ENCODE assay signal across 5 fruit fly cellular contexts in the genomic region with DNA sequence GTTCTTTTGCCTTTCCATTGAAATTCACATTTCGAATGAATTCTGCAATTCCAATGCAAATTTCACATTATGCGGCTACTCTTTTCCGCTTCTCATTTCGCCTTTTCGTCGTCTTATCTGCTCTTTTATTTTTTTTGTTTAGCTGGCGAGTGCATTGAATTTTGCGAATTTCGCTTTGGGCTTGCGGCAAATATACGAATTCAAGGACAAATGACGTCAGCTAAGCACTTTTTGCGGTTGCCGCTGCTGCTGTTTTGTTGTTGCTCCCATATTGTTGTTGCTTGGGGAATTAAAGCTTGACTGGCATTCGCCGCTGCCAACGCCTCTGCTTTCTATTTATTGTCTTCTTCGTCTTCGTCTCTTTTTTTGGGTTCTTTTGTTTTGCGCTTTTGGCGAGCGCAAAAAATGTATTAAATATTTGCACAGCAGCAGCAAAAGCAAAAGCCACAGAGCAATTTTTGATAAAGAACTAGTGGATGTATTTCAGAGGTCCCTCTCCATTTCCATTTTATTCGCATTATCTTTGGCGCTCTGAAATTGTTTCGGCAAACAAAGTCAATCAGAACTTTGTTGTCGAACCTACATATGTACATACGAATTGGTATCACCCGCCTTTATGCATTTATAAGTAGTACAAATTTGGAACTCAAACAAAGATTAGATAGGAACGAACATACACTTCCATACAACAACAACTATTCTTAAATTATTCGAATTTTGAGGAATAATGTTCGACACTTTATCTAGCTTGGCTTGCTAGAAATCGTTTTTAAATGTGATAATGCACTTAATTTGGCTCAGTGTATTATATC.
TF ChIP-seq lines count a peak whose summit lies in the region.

No protein-coding gene starts in this region.

- TF ChIP-seq CTCF in whole organism, embryonic (GFP tag; optimal IDR thresholded peaks at IDR 0.05; lab: Kevin White, UChicago): no peak

TF ChIP-seq in whole organism, adult, 20 proteins besides CTCF, POLR2A, EP300 and RAD21:
- TF ChIP-seq ovo (GFP tag; optimal IDR thresholded peaks at IDR 0.05; lab: Kevin White, UChicago): no peak
- TF ChIP-seq tj (GFP tag; optimal IDR thresholded peaks at IDR 0.05; lab: Kevin White, UChicago): peak; percentile 80
- TF ChIP-seq CG11617 (GFP tag; optimal IDR thresholded peaks at IDR 0.05; lab: Kevin White, UChicago): peak; percentile 28
- TF ChIP-seq CG7101 (tag; optimal IDR thresholded peaks at IDR 0.05; lab: Kevin White, UChicago): peak; percentile 50
- peak; percentile 40 for TF ChIP-seq CG33017 (tag; optimal IDR thresholded peaks at IDR 0.05; lab: Kevin White, UChicago)
- TF ChIP-seq CG7045 (GFP tag; optimal IDR thresholded peaks at IDR 0.05; lab: Kevin White, UChicago): no peak

TF ChIP-seq in whole organism, embryonic, 481 proteins besides CTCF, POLR2A, EP300 and RAD21 (continues in another document):
- peak; percentile 10 for TF ChIP-seq CG2678 (tag; optimal IDR thresholded peaks at IDR 0.05; lab: Kevin White, UChicago)
- TF ChIP-seq CG10431 (GFP tag; optimal IDR thresholded peaks at IDR 0.05; lab: Kevin White, UChicago): peak; percentile 40
- TF ChIP-seq exex (tag; optimal IDR thresholded peaks at IDR 0.05; lab: Kevin White, UChicago): peak; percentile 76
- peak; percentile 44 for TF ChIP-seq lbe (GFP tag; optimal IDR thresholded peaks at IDR 0.05; lab: Kevin White, UChicago)
- 0 out of 2 replicates have a peak, but pooled peaks have one; percentile 2 for TF ChIP-seq E2f1 (GFP tag; IDR thresholded peaks at IDR 0.05; lab: Robert Waterston, UW)
- TF ChIP-seq gem (tag; optimal IDR thresholded peaks at IDR 0.05; lab: Kevin White, UChicago): peak; percentile 13
- TF ChIP-seq Asciz (GFP tag; optimal IDR thresholded peaks at IDR 0.05; lab: Kevin White, UChicago): peak; percentile 34
- TF ChIP-seq stc (GFP tag; IDR thresholded peaks at IDR 0.05; lab: Robert Waterston, UW): peak; percentile 13; the same call in 1 of the 2 replicates
- peak; percentile 6 for TF ChIP-seq az2 (GFP tag; optimal IDR thresholded peaks at IDR 0.05; lab: Kevin White, UChicago)
- peak; percentile 34 for TF ChIP-seq PHDP (tag; optimal IDR thresholded peaks at IDR 0.05; lab: Kevin White, UChicago)
- TF ChIP-seq dimm (GFP tag; IDR thresholded peaks at IDR 0.05; lab: Robert Waterston, UW): no peak
- TF ChIP-seq CG6813 (GFP tag; optimal IDR thresholded peaks at IDR 0.05; lab: Kevin White, UChicago): peak; percentile 12
- TF ChIP-seq CG1603 (tag; optimal IDR thresholded peaks at IDR 0.05; lab: Kevin White, UChicago): peak; percentile 39
- TF ChIP-seq CG17328 (GFP tag; IDR thresholded peaks at IDR 0.05; lab: Robert Waterston, UW): peak; percentile 17; the same call in 1 of the 2 replicates
- TF ChIP-seq CG7745 (tag; optimal IDR thresholded peaks at IDR 0.05; lab: Kevin White, UChicago): peak; percentile 50
- peak; percentile 13 for TF ChIP-seq CG17385 (GFP tag; optimal IDR thresholded peaks at IDR 0.05; lab: Kevin White, UChicago)
- TF ChIP-seq CG14441 (GFP tag; IDR thresholded peaks at IDR 0.05; lab: Robert Waterston, UW): no peak

TF ChIP-seq in whole organism, prepupa, 60 proteins besides CTCF, POLR2A, EP300 and RAD21 (continues in another document):
- peak; percentile 6 to 85 for TF ChIP-seq salr (GFP tag; optimal IDR thresholded peaks at IDR 0.05; lab: Kevin White, UChicago)
- TF ChIP-seq svp (GFP tag; lab: Kevin White, UChicago): peak; percentile 93
- TF ChIP-seq cyc (GFP tag; optimal IDR thresholded peaks at IDR 0.05; lab: Kevin White, UChicago): no peak
- peak; percentile 52 for TF ChIP-seq lz (GFP tag; optimal IDR thresholded peaks at IDR 0.05; lab: Kevin White, UChicago)
- TF ChIP-seq CG10669 (GFP tag; optimal IDR thresholded peaks at IDR 0.05; lab: Kevin White, UChicago): no peak
- peak; percentile 69 for TF ChIP-seq net (GFP tag; optimal IDR thresholded peaks at IDR 0.05; lab: Kevin White, UChicago)
- peak; percentile 69 for TF ChIP-seq OdsH (GFP tag; optimal IDR thresholded peaks at IDR 0.05; lab: Kevin White, UChicago)
- TF ChIP-seq dac (GFP tag; optimal IDR thresholded peaks at IDR 0.05; lab: Kevin White, UChicago): no peak
- TF ChIP-seq Hr38 (GFP tag; optimal IDR thresholded peaks at IDR 0.05; lab: Kevin White, UChicago): no peak
- peak; percentile 55 for TF ChIP-seq CG15336 (GFP tag; IDR thresholded peaks at IDR 0.05; lab: Robert Waterston, UW)
- peak in 1 of 2 experiments; percentile 10 for TF ChIP-seq ss (GFP tag; optimal IDR thresholded peaks at IDR 0.05; lab: Kevin White, UChicago)
- peak; percentile 22 for TF ChIP-seq CG16779 (tag; optimal IDR thresholded peaks at IDR 0.05; lab: Kevin White, UChicago)
- no peak for TF ChIP-seq spab (GFP tag; optimal IDR thresholded peaks at IDR 0.05; lab: Kevin White, UChicago)
- no peak for TF ChIP-seq CG3919 (GFP tag; optimal IDR thresholded peaks at IDR 0.05; lab: Kevin White, UChicago)
- peak; percentile 71 for TF ChIP-seq Smox (GFP tag; optimal IDR thresholded peaks at IDR 0.05; lab: Kevin White, UChicago)
- peak; percentile 50 for TF ChIP-seq CG10631 (GFP tag; optimal IDR thresholded peaks at IDR 0.05; lab: Kevin White, UChicago)
- no peak for TF ChIP-seq CG7368 (GFP tag; optimal IDR thresholded peaks at IDR 0.05; lab: Kevin White, UChicago)
- peak; percentile 5 for TF ChIP-seq CG32006 (GFP tag; optimal IDR thresholded peaks at IDR 0.05; lab: Kevin White, UChicago)
- TF ChIP-seq esn (GFP tag; optimal IDR thresholded peaks at IDR 0.05; lab: Kevin White, UChicago): peak; percentile 51
- no peak for TF ChIP-seq CG11294 (GFP tag; IDR thresholded peaks at IDR 0.05; lab: Robert Waterston, UW)

TF ChIP-seq in whole organism, pupa, 21 proteins besides CTCF, POLR2A, EP300 and RAD21:
- TF ChIP-seq CG13204 (GFP tag; optimal IDR thresholded peaks at IDR 0.05; lab: Kevin White, UChicago): no peak
- TF ChIP-seq CG34367 (tag; optimal IDR thresholded peaks at IDR 0.05; lab: Kevin White, UChicago): peak; percentile 83
- peak; percentile 94 for TF ChIP-seq EcR (GFP tag; optimal IDR thresholded peaks at IDR 0.05; lab: Kevin White, UChicago)
- TF ChIP-seq CG4496 (GFP tag; IDR thresholded peaks at IDR 0.05; lab: Robert Waterston, UW): 0 out of 3 replicates have a peak, but pooled peaks have one; percentile 5
- peak; percentile 40 for TF ChIP-seq D1 (tag; optimal IDR thresholded peaks at IDR 0.05; lab: Kevin White, UChicago)
- TF ChIP-seq Pif1B (GFP tag; optimal IDR thresholded peaks at IDR 0.05; lab: Kevin White, UChicago): peak; percentile 68
- TF ChIP-seq CG12605 (GFP tag; IDR thresholded peaks at IDR 0.05; lab: Robert Waterston, UW): no peak
- no peak for TF ChIP-seq CG8301 (tag; optimal IDR thresholded peaks at IDR 0.05; lab: Kevin White, UChicago)
- TF ChIP-seq Snoo (tag; optimal IDR thresholded peaks at IDR 0.05; lab: Kevin White, UChicago): peak; percentile 46
- TF ChIP-seq CG15710 (tag; optimal IDR thresholded peaks at IDR 0.05; lab: Kevin White, UChicago): peak; percentile 60
- peak; percentile 66 for TF ChIP-seq CG9948 (tag; optimal IDR thresholded peaks at IDR 0.05; lab: Kevin White, UChicago)

TF ChIP-seq in whole organism, wandering third instar larva, 38 proteins besides CTCF, POLR2A, EP300 and RAD21 (continues in another document):
- TF ChIP-seq br (GFP tag; optimal IDR thresholded peaks at IDR 0.05; lab: Kevin White, UChicago): peak; percentile 46
- peak; percentile 23 for TF ChIP-seq HLH106 (tag; optimal IDR thresholded peaks at IDR 0.05; lab: Kevin White, UChicago)
- TF ChIP-seq lola (GFP tag; optimal IDR thresholded peaks at IDR 0.05; lab: Kevin White, UChicago): no peak
- TF ChIP-seq CrebA (GFP tag; optimal IDR thresholded peaks at IDR 0.05; lab: Kevin White, UChicago; ENCODE audit: borderline replicate concordance): peak; percentile 43
- no peak for TF ChIP-seq usp (GFP tag; optimal IDR thresholded peaks at IDR 0.05; lab: Kevin White, UChicago)
- peak; percentile 72 for TF ChIP-seq fru (GFP tag; optimal IDR thresholded peaks at IDR 0.05; lab: Kevin White, UChicago)
- TF ChIP-seq brk (GFP tag; optimal IDR thresholded peaks at IDR 0.05; lab: Kevin White, UChicago): peak; percentile 37
- TF ChIP-seq Myc (optimal IDR thresholded peaks at IDR 0.05; lab: Kevin White, UChicago): no peak
- no peak for TF ChIP-seq dmrt93B (GFP tag; optimal IDR thresholded peaks at IDR 0.05; lab: Kevin White, UChicago)
- peak; percentile 57 for TF ChIP-seq h (GFP tag; optimal IDR thresholded peaks at IDR 0.05; lab: Kevin White, UChicago)
- no peak for TF ChIP-seq GATAd (GFP tag; optimal IDR thresholded peaks at IDR 0.05; lab: Kevin White, UChicago)
- TF ChIP-seq Rel (GFP tag; optimal IDR thresholded peaks at IDR 0.05; lab: Kevin White, UChicago): peak; percentile 20
- TF ChIP-seq Rel (tag; optimal IDR thresholded peaks at IDR 0.05; lab: Kevin White, UChicago): peak; percentile 76
- peak; percentile 23 for TF ChIP-seq Jra (GFP tag; optimal IDR thresholded peaks at IDR 0.05; lab: Kevin White, UChicago)
- TF ChIP-seq Abd-B (GFP tag; optimal IDR thresholded peaks at IDR 0.05; lab: Kevin White, UChicago): no peak
- TF ChIP-seq Mio (GFP tag; optimal IDR thresholded peaks at IDR 0.05; lab: Kevin White, UChicago): no peak
- TF ChIP-seq Dif (GFP tag; optimal IDR thresholded peaks at IDR 0.05; lab: Kevin White, UChicago; ENCODE audit: partially characterized antibody): no peak
- TF ChIP-seq foxo (GFP tag; optimal IDR thresholded peaks at IDR 0.05; lab: Kevin White, UChicago): peak in 1 of 2 experiments; percentile 69
- no peak for TF ChIP-seq Dfd (GFP tag; optimal IDR thresholded peaks at IDR 0.05; lab: Kevin White, UChicago)
- no peak for TF ChIP-seq dl (GFP tag; optimal IDR thresholded peaks at IDR 0.05; lab: Kevin White, UChicago; ENCODE audit: insufficient read depth in 1 of 2, partially characterized antibody in 2 of 2)
- TF ChIP-seq Hnf4 (GFP tag; optimal IDR thresholded peaks at IDR 0.05; lab: Kevin White, UChicago): peak; percentile 71
- peak; percentile 74 for TF ChIP-seq Sp1 (GFP tag; optimal IDR thresholded peaks at IDR 0.05; lab: Kevin White, UChicago)
- no peak for TF ChIP-seq Vsx2 (GFP tag; optimal IDR thresholded peaks at IDR 0.05; lab: Kevin White, UChicago; ENCODE audit: partially characterized antibody)
- no peak for TF ChIP-seq pan (optimal IDR thresholded peaks at IDR 0.05; lab: Kevin White, UChicago)
- TF ChIP-seq sv (GFP tag; optimal IDR thresholded peaks at IDR 0.05; lab: Kevin White, UChicago): no peak
- TF ChIP-seq CG9705 (GFP tag; optimal IDR thresholded peaks at IDR 0.05; lab: Kevin White, UChicago): no peak
- TF ChIP-seq dsf (GFP tag; optimal IDR thresholded peaks at IDR 0.05; lab: Kevin White, UChicago; ENCODE audit: borderline replicate concordance): no peak
- TF ChIP-seq psq (GFP tag; optimal IDR thresholded peaks at IDR 0.05; lab: Kevin White, UChicago): peak; percentile 89
- peak; percentile 77 for TF ChIP-seq CG32264 (GFP tag; optimal IDR thresholded peaks at IDR 0.05; lab: Kevin White, UChicago)
- TF ChIP-seq rgr (GFP tag; optimal IDR thresholded peaks at IDR 0.05; lab: Kevin White, UChicago): peak; percentile 82
- no peak for TF ChIP-seq Hr78 (GFP tag; optimal IDR thresholded peaks at IDR 0.05; lab: Kevin White, UChicago)
